Worm (Caenorhabditis elegans): ENCODE results near the gene ZK673.6.
A peak's percentile ranks its signal among the peaks of the same experiment; 100 is the strongest.

Gene ZK673.6

ce11 chrII:10464230-10464920 is at the start of gene ZK673.6, which contains the start of gene sdz-37:
Gene ZK673.6 (minus strand): TSS chrII:10464330.
Gene sdz-37 (plus strand): TSS chrII:10464870.
- TF ChIP-seq elt-3 (tag; optimal IDR thresholded peaks at IDR 0.05) = no peak
- TF ChIP-seq tbx-8 (GFP tag; optimal IDR thresholded peaks at IDR 0.05) = no peak
- no peak for TF ChIP-seq lin-13 (tag; optimal IDR thresholded peaks at IDR 0.05)
- no peak for TF ChIP-seq ceh-83 (GFP tag; optimal IDR thresholded peaks at IDR 0.05)
- no peak for TF ChIP-seq drap-1 (GFP tag; optimal IDR thresholded peaks at IDR 0.05)

- TF ChIP-seq blmp-1 (tag; optimal IDR thresholded peaks at IDR 0.05) (no peak), ztf-11 (tag; optimal IDR thresholded peaks at IDR 0.05) (no peak), zip-8 (tag; optimal IDR thresholded peaks at IDR 0.05) (no peak), ceh-83 (GFP tag; optimal IDR thresholded peaks at IDR 0.05) (no peak), sptf-1 (tag; optimal IDR thresholded peaks at IDR 0.05) (no peak), ham-2 (GFP tag; optimal IDR thresholded peaks at IDR 0.05) (no peak), sem-2 (GFP tag; optimal IDR thresholded peaks at IDR 0.05) (no peak), mab-5 (tag; optimal IDR thresholded peaks at IDR 0.05) (no peak), drap-1 (GFP tag; optimal IDR thresholded peaks at IDR 0.05) (no peak), tbx-8 (GFP tag; optimal IDR thresholded peaks at IDR 0.05) (no peak), mls-2 (tag; optimal IDR thresholded peaks at IDR 0.05) (no peak), lin-32 (GFP tag; optimal IDR thresholded peaks at IDR 0.05) (no peak), cnd-1 (tag; optimal IDR thresholded peaks at IDR 0.05) (no peak), nhr-237 (tag; optimal IDR thresholded peaks at IDR 0.05) (no peak)
Observed at ce11 chrII:10513377-10513776, 49.2 kb upstream of the ZK673.6 start.

ce11 chrII:10510242-10510641 is 46.1 kb upstream of the ZK673.6 start, which contains the start of gene F59B10.3:
Gene F59B10.3 (plus strand): TSS chrII:10510542.
- no peak for TF ChIP-seq ces-1 (GFP tag; optimal IDR thresholded peaks at IDR 0.05)
- TF ChIP-seq nhr-12 (tag; optimal IDR thresholded peaks at IDR 0.05) = no peak
- TF ChIP-seq pha-4 (tag; optimal IDR thresholded peaks at IDR 0.05) = peak; percentile 63
- no peak for TF ChIP-seq drap-1 (GFP tag; optimal IDR thresholded peaks at IDR 0.05)
- TF ChIP-seq lsy-2 (tag; optimal IDR thresholded peaks at IDR 0.05) = no peak
- no peak for TF ChIP-seq M03D4.4 (tag; optimal IDR thresholded peaks at IDR 0.05)
- TF ChIP-seq nhr-237 (tag; optimal IDR thresholded peaks at IDR 0.05) = no peak

ce11 chrII:10509746-10510145 is 45.6 kb upstream of the ZK673.6 start, which contains the start of gene F59B10.2:
Gene F59B10.2 (minus strand): TSS chrII:10509846.
- no peak for TF ChIP-seq unc-120 (tag; optimal IDR thresholded peaks at IDR 0.05; ENCODE audit: poor library complexity, severe bottlenecking)
- no peak for TF ChIP-seq bed-3 (GFP tag; optimal IDR thresholded peaks at IDR 0.05)
- no peak for TF ChIP-seq nhr-28 (tag; optimal IDR thresholded peaks at IDR 0.05)
- TF ChIP-seq lsy-2 (tag; optimal IDR thresholded peaks at IDR 0.05) = no peak
- no peak for TF ChIP-seq snpc-4 (tag; optimal IDR thresholded peaks at IDR 0.05)
- no peak for TF ChIP-seq zip-8 (tag; optimal IDR thresholded peaks at IDR 0.05)
- no peak for TF ChIP-seq nhr-76 (tag; optimal IDR thresholded peaks at IDR 0.05)
- no peak for TF ChIP-seq ztf-11 (tag; optimal IDR thresholded peaks at IDR 0.05)
- no peak for TF ChIP-seq elt-1 (tag; optimal IDR thresholded peaks at IDR 0.05; ENCODE audit: borderline replicate concordance, insufficient read depth)
- TF ChIP-seq mep-1 (tag; optimal IDR thresholded peaks at IDR 0.05) = no peak
- no peak for TF ChIP-seq mls-2 (tag; optimal IDR thresholded peaks at IDR 0.05)
- no peak for TF ChIP-seq pha-4 (tag; optimal IDR thresholded peaks at IDR 0.05)
- no peak for TF ChIP-seq flh-1 (GFP tag; optimal IDR thresholded peaks at IDR 0.05)
- no peak for TF ChIP-seq nhr-12 (tag; optimal IDR thresholded peaks at IDR 0.05)
- no peak for TF ChIP-seq tbx-8 (GFP tag; optimal IDR thresholded peaks at IDR 0.05)
- no peak for TF ChIP-seq lin-32 (GFP tag; optimal IDR thresholded peaks at IDR 0.05)
- TF ChIP-seq drap-1 (GFP tag; optimal IDR thresholded peaks at IDR 0.05) = no peak
- no peak for TF ChIP-seq nhr-2 (tag; optimal IDR thresholded peaks at IDR 0.05)

- no peak for TF ChIP-seq ztf-11 (tag; optimal IDR thresholded peaks at IDR 0.05)
- TF ChIP-seq M03D4.4 (tag; optimal IDR thresholded peaks at IDR 0.05) = no peak
- no peak for TF ChIP-seq flh-1 (GFP tag; optimal IDR thresholded peaks at IDR 0.05)
- no peak for TF ChIP-seq zip-8 (tag; optimal IDR thresholded peaks at IDR 0.05)
- no peak for TF ChIP-seq tbx-8 (GFP tag; optimal IDR thresholded peaks at IDR 0.05)
- no peak for TF ChIP-seq drap-1 (GFP tag; optimal IDR thresholded peaks at IDR 0.05)
- TF ChIP-seq nhr-76 (tag; optimal IDR thresholded peaks at IDR 0.05) = no peak
- no peak for TF ChIP-seq mab-5 (tag; optimal IDR thresholded peaks at IDR 0.05)
- TF ChIP-seq nhr-12 (tag; optimal IDR thresholded peaks at IDR 0.05) = no peak
Observed at ce11 chrII:10507906-10508305, 43.8 kb upstream of the ZK673.6 start.
